Fruit fly (Drosophila melanogaster) whole organism, embryonic: ENCODE measurements around the gene CG31445.
A peak's percentile ranks its signal among the peaks of the same experiment; 100 is the strongest.

ENCODE experiments used
- B-H2 ChIP-seq: fragments of 200-800 bp; sonication (Bioruptor generic); optimal IDR thresholded peaks from 2 replicates; lab custom pipeline; 2018; ENCODE audit warnings: missing biosample characterization, mild to moderate bottlenecking, missing genetic modification characterization
- C15 ChIP-seq: fragments of 200-800 bp; sonication (Bioruptor generic); IDR thresholded peaks from 3 replicates; pipeline ENCODE4 v1.3.6; 2022; ENCODE audit warnings: missing biosample characterization, missing genetic modification characterization
- CG10274 ChIP-seq: fragments of 200-800 bp; sonication (Bioruptor generic); optimal IDR thresholded peaks from 3 replicates; lab custom pipeline; 2017; ENCODE audit warnings: missing biosample characterization, mild to moderate bottlenecking, missing genetic modification characterization
- CG10431 ChIP-seq: fragments of 200-800 bp; sonication (Bioruptor generic); optimal IDR thresholded peaks from 3 replicates; lab custom pipeline; 2018; ENCODE audit warnings: missing biosample characterization, mild to moderate bottlenecking, missing genetic modification characterization
- CG10959 ChIP-seq: fragments of 200-800 bp; sonication (Bioruptor generic); IDR thresholded peaks from 2 replicates; pipeline ENCODE4 v1.3.6; 2022; ENCODE audit warnings: missing biosample characterization, missing genetic modification characterization
- CG11093 ChIP-seq: fragments of 200-800 bp; sonication (Bioruptor generic); IDR thresholded peaks from 3 replicates; pipeline ENCODE4 v1.3.6; 2022; ENCODE audit warnings: missing biosample characterization, missing genetic modification characterization
- CG11398 ChIP-seq: fragments of 200-800 bp; sonication (Bioruptor generic); optimal IDR thresholded peaks from 2 replicates; lab custom pipeline; 2016; ENCODE audit warnings: missing biosample characterization, missing genetic modification characterization
- CG12299 ChIP-seq: fragments of 200-800 bp; sonication (Bioruptor generic); optimal IDR thresholded peaks from 2 replicates; lab custom pipeline; 2018; ENCODE audit warnings: missing biosample characterization, mild to moderate bottlenecking, missing genetic modification characterization
- CG12659 ChIP-seq: fragments of 200-800 bp; sonication (Bioruptor generic); optimal IDR thresholded peaks from 3 replicates; lab custom pipeline; 2017; ENCODE audit warnings: mild to moderate bottlenecking, missing biosample characterization, missing genetic modification reagents, missing genetic modification characterization
- CG12942 ChIP-seq: fragments of 200-800 bp; sonication (Bioruptor generic); optimal IDR thresholded peaks from 3 replicates; lab custom pipeline; 2016; ENCODE audit warnings: missing biosample characterization, missing genetic modification characterization
- CG13424 ChIP-seq: fragments of 200-800 bp; sonication (Bioruptor generic); optimal IDR thresholded peaks from 2 replicates; lab custom pipeline; 2019; ENCODE audit warnings: missing biosample characterization, mild to moderate bottlenecking, missing genetic modification characterization, moderate library complexity
- CG14441 ChIP-seq: fragments of 200-800 bp; sonication (Bioruptor generic); IDR thresholded peaks from 2 replicates; pipeline ENCODE4 v1.3.6; 2022; ENCODE audit warnings: missing biosample characterization, missing genetic modification characterization
- CG16779 ChIP-seq: fragments of 200-800 bp; sonication (Bioruptor generic); IDR thresholded peaks from 2 replicates; pipeline ENCODE4 v1.3.6; 2022; ENCODE audit warnings: missing biosample characterization, missing genetic modification characterization
- CG2116 ChIP-seq: fragments of 200-800 bp; sonication (Bioruptor generic); optimal IDR thresholded peaks from 3 replicates; lab custom pipeline; 2018; ENCODE audit warnings: missing biosample characterization, mild to moderate bottlenecking, missing genetic modification characterization
- CG32772 ChIP-seq: fragments of 200-800 bp; sonication (Bioruptor generic); IDR thresholded peaks from 2 replicates; pipeline ENCODE4 v1.3.6; 2022; ENCODE audit warnings: missing biosample characterization, missing genetic modification characterization
- CG4820 ChIP-seq: fragments of 200-800 bp; sonication (Bioruptor generic); optimal IDR thresholded peaks from 3 replicates; lab custom pipeline; 2016; ENCODE audit warnings: missing biosample characterization, missing genetic modification characterization
- CG7839 ChIP-seq: fragments of 200-800 bp; sonication (Bioruptor generic); optimal IDR thresholded peaks from 3 replicates; lab custom pipeline; 2018; ENCODE audit warnings: missing biosample characterization, mild to moderate bottlenecking, missing genetic modification characterization, moderate library complexity
- CG8281 ChIP-seq: fragments of 200-800 bp; sonication (Bioruptor generic); optimal IDR thresholded peaks from 2 replicates; lab custom pipeline; 2018; ENCODE audit warnings: missing biosample characterization, mild to moderate bottlenecking, missing genetic modification characterization, moderate library complexity
- CG8388 ChIP-seq: fragments of 200-800 bp; sonication (Bioruptor generic); optimal IDR thresholded peaks from 2 replicates; lab custom pipeline; 2019; ENCODE audit warnings: missing biosample characterization, mild to moderate bottlenecking, missing genetic modification characterization, moderate library complexity
- CG9215 ChIP-seq: fragments of 200-800 bp; sonication (Bioruptor generic); IDR thresholded peaks from 2 replicates; pipeline ENCODE4 v1.3.6; 2022; ENCODE audit warnings: missing biosample characterization, missing genetic modification characterization
- CG9609 ChIP-seq: fragments of 200-800 bp; sonication (Bioruptor generic); optimal IDR thresholded peaks from 3 replicates; lab custom pipeline; 2016; ENCODE audit warnings: missing biosample characterization, missing genetic modification characterization
- CG9797 ChIP-seq: fragments of 200-800 bp; sonication (Bioruptor generic); optimal IDR thresholded peaks from 3 replicates; lab custom pipeline; 2018; ENCODE audit warnings: missing biosample characterization, mild to moderate bottlenecking, missing genetic modification characterization
- CG9817 ChIP-seq: fragments of 200-800 bp; sonication (Bioruptor generic); optimal IDR thresholded peaks from 2 replicates; lab custom pipeline; 2018; ENCODE audit warnings: missing biosample characterization, mild to moderate bottlenecking, missing genetic modification characterization, moderate library complexity
- Camta ChIP-seq: fragments of 200-800 bp; sonication (Bioruptor generic); optimal IDR thresholded peaks from 2 replicates; lab custom pipeline; 2016; ENCODE audit warnings: missing biosample characterization, missing genetic modification characterization
- ERR ChIP-seq: fragments of 200-800 bp; sonication (Bioruptor generic); optimal IDR thresholded peaks from 2 replicates; lab custom pipeline; 2016; ENCODE audit warnings: missing biosample characterization, missing genetic modification characterization
- H15 ChIP-seq: fragments of 200-800 bp; sonication (Bioruptor generic); IDR thresholded peaks from 3 replicates; pipeline ENCODE4 v1.3.6; 2022; ENCODE audit warnings: missing biosample characterization, missing genetic modification characterization
- Hand ChIP-seq: fragments of 200-800 bp; sonication (Bioruptor generic); optimal IDR thresholded peaks from 2 replicates; lab custom pipeline; 2017; ENCODE audit warnings: mild to moderate bottlenecking, missing biosample characterization, missing genetic modification reagents, missing genetic modification characterization
- Hey ChIP-seq: fragments of 200-800 bp; sonication (Bioruptor generic); optimal IDR thresholded peaks from 3 replicates; lab custom pipeline; 2018; ENCODE audit warnings: missing biosample characterization, mild to moderate bottlenecking, missing genetic modification characterization
- Lim3 ChIP-seq: fragments of 200-800 bp; sonication (Bioruptor generic); IDR thresholded peaks from 2 replicates; pipeline ENCODE4 v1.3.6; 2022; ENCODE audit warnings: missing biosample characterization, missing genetic modification characterization
- Neu2 ChIP-seq: fragments of 200-800 bp; sonication (Bioruptor generic); optimal IDR thresholded peaks from 3 replicates; lab custom pipeline; 2016; ENCODE audit warnings: missing biosample characterization, missing genetic modification characterization, borderline replicate concordance
- Oaz ChIP-seq: fragments of 200-800 bp; sonication (Bioruptor generic); IDR thresholded peaks from 2 replicates; pipeline ENCODE4 v1.3.6; 2022; ENCODE audit warnings: missing biosample characterization, missing genetic modification characterization
- TFAM ChIP-seq: fragments of 200-800 bp; sonication (Bioruptor generic); optimal IDR thresholded peaks from 2 replicates; lab custom pipeline; 2017; ENCODE audit warnings: missing biosample characterization, missing genetic modification characterization, inconsistent platforms
- Xrp1 ChIP-seq: fragments of 200-800 bp; sonication (Bioruptor generic); IDR thresholded peaks from 2 replicates; pipeline ENCODE4 v1.3.6; 2022; ENCODE audit warnings: missing biosample characterization, missing genetic modification characterization
- abd-A ChIP-seq: fragments of 200-800 bp; sonication (Bioruptor generic); optimal IDR thresholded peaks from 3 replicates; lab custom pipeline; 2019; ENCODE audit warnings: missing biosample characterization, mild to moderate bottlenecking, missing genetic modification characterization, moderate library complexity
- ase ChIP-seq: fragments of 200-800 bp; sonication (Bioruptor generic); IDR thresholded peaks from 3 replicates; pipeline ENCODE4 v1.3.6; 2022; ENCODE audit warnings: missing biosample characterization, missing genetic modification characterization
- bcd ChIP-seq: fragments of 200-800 bp; sonication (Bioruptor generic); optimal IDR thresholded peaks from 2 replicates; lab custom pipeline; 2017; ENCODE audit warnings: missing biosample characterization, mild to moderate bottlenecking, missing genetic modification characterization
- chif ChIP-seq, 2 experiments: fragments of 200-800 bp; sonication (Bioruptor generic); optimal IDR thresholded peaks; 3 replicates each; lab custom pipeline; 2016; ENCODE audit warnings: missing biosample characterization in 2 of 2, missing genetic modification characterization in 2 of 2
- chn ChIP-seq: fragments of 200-800 bp; sonication (Bioruptor generic); optimal IDR thresholded peaks from 2 replicates; lab custom pipeline; 2016; ENCODE audit warnings: missing biosample characterization, missing genetic modification characterization
- croc ChIP-seq: fragments of 200-800 bp; sonication (Bioruptor generic); conservative IDR thresholded peaks from 3 replicates; pipeline ENCODE4 v1.3.6; 2022; ENCODE audit warnings: missing biosample characterization, missing genetic modification characterization
- dati ChIP-seq: fragments of 200-800 bp; sonication (Bioruptor generic); IDR thresholded peaks from 2 replicates; pipeline ENCODE4 v1.3.6; 2022; ENCODE audit warnings: missing biosample characterization, missing genetic modification characterization
- fd96Cb ChIP-seq: fragments of 200-800 bp; sonication (Bioruptor generic); optimal IDR thresholded peaks from 2 replicates; lab custom pipeline; 2018; ENCODE audit warnings: missing biosample characterization, mild to moderate bottlenecking, missing genetic modification characterization, moderate library complexity
- gfzf ChIP-seq: fragments of 200-800 bp; sonication (Bioruptor generic); optimal IDR thresholded peaks from 2 replicates; lab custom pipeline; 2016; ENCODE audit warnings: missing biosample characterization, mild to moderate bottlenecking, missing genetic modification characterization, moderate library complexity
- hbn ChIP-seq: fragments of 200-800 bp; sonication (Bioruptor generic); IDR thresholded peaks from 2 replicates; pipeline ENCODE4 v1.3.6; 2022; ENCODE audit warnings: missing biosample characterization, missing genetic modification characterization; ENCODE audit not compliant: partially characterized antibody
- hth ChIP-seq: fragments of >200 bp; optimal IDR thresholded peaks from 2 replicates; lab custom pipeline; 2017; ENCODE audit warnings: inconsistent platforms
- kni ChIP-seq: fragments of 200-800 bp; sonication (Bioruptor generic); optimal IDR thresholded peaks from 3 replicates; lab custom pipeline; 2017; ENCODE audit warnings: mild to moderate bottlenecking, missing biosample characterization, missing genetic modification reagents, missing genetic modification characterization
- phol ChIP-seq: fragments of 200-800 bp; sonication (Bioruptor generic); optimal IDR thresholded peaks from 3 replicates; lab custom pipeline; 2018; ENCODE audit warnings: missing biosample characterization, mild to moderate bottlenecking, missing genetic modification characterization, moderate library complexity
- tin ChIP-seq: fragments of 200-800 bp; sonication (Bioruptor generic); optimal IDR thresholded peaks from 3 replicates; lab custom pipeline; 2016; ENCODE audit warnings: missing biosample characterization, missing genetic modification characterization
- tll ChIP-seq, 2 experiments: fragments of 200-800 bp in 1 of 2; fragments of >200 bp in 1 of 2; sonication (Bioruptor generic) in 1 of 2; optimal IDR thresholded peaks; 2 replicates each; lab custom pipeline; 2017 to 2019; ENCODE audit warnings: missing biosample characterization in 2 of 2, missing genetic modification characterization in 2 of 2, mild to moderate bottlenecking in 1 of 2, moderate library complexity in 1 of 2

The CG31445 gene

DNA sequence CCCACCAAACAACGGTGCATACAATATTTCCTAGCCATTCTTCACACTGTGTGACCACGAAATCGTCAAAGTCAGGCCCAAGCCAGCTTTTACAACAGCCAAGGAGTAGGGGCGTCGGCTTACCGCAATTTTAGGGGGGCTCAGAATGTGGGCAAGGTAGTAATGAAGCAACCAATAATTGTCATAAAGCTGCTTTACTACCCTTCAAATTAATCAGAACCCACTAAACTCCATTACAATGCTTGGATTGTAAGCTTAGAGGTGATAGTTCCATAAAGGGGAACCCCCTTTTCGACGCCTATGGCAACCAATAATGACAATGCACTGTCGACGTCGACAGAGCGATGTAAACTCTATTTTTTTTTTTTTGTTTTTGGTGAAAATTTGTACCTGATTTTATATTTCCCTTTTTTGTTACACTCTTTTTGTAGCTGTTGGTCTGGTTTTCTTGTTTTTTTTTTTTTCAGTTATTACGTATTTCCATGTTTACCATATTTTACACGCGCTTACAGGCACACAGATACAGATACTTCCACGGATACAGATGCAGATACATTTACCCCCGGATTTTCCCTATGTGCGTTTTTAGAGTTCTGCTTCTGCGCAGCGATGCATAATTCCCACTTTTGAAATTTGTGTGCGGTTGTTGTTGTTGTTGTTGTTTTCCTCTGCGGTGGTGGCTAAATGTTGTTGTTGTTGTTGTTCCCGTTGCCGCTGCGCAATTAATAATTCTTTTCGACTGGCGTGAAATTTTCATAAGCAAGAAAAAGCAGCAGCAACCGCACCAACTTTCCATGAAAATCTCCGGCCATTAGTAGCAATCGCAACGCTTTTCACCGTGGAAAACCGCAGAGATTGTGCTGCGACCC is 39.8 kb downstream of the CG31445 start (continued):
- TF ChIP-seq ase (GFP tag; lab: Robert Waterston, UW) (peak; percentile 73; the same call in 2 of the 3 replicates), Camta (GFP tag; lab: Kevin White, UChicago) (peak; percentile 69), tin (GFP tag; lab: Kevin White, UChicago) (peak; percentile 80), CG14441 (GFP tag; lab: Robert Waterston, UW) (peak; percentile 69), CG32772 (GFP tag; lab: Robert Waterston, UW) (peak; percentile 71), CG10274 (GFP tag; lab: Kevin White, UChicago) (peak; percentile 13), phol (tag; lab: Kevin White, UChicago) (peak; percentile 87), Neu2 (GFP tag; lab: Kevin White, UChicago) (no peak), CG12659 (GFP tag; lab: Kevin White, UChicago) (peak; percentile 63), CG8281 (peak; percentile 58), CG10431 (GFP tag; lab: Kevin White, UChicago) (peak; percentile 29), CG9817 (peak; percentile 53), H15 (peak; percentile 70), CG4820 (GFP tag; lab: Kevin White, UChicago) (peak; percentile 83), CG9797 (GFP tag; lab: Kevin White, UChicago) (no peak), TFAM (GFP tag; lab: Kevin White, UChicago) (peak; percentile 46), CG9609 (peak; percentile 72), CG12299 (tag; lab: Kevin White, UChicago) (peak; percentile 59), Hey (no peak), CG12942 (GFP tag; lab: Kevin White, UChicago) (peak; percentile 75), abd-A (no peak), CG9215 (GFP tag; lab: Robert Waterston, UW) (peak; percentile 9; the same call in 1 of the 2 replicates), bcd (GFP tag; lab: Kevin White, UChicago) (peak; percentile 74), hth (no peak), ERR (GFP tag; lab: Kevin White, UChicago) (peak; percentile 25), CG11093 (GFP tag; lab: Robert Waterston, UW) (peak; percentile 79), CG2116 (GFP tag; lab: Kevin White, UChicago) (peak; percentile 29), chn (GFP tag; lab: Kevin White, UChicago) (peak; percentile 73), B-H2 (no peak), Oaz (GFP tag; lab: Robert Waterston, UW) (peak; percentile 27; the same call in 1 of the 2 replicates), CG7839 (tag; lab: Kevin White, UChicago) (peak; percentile 81), kni (GFP tag; lab: Kevin White, UChicago) (peak; percentile 15), hbn (GFP tag; lab: Robert Waterston, UW) (no peak), CG11398 (peak; percentile 75), CG10959 (GFP tag; lab: Robert Waterston, UW) (peak; percentile 66), C15 (no peak), gfzf (GFP tag; lab: Kevin White, UChicago) (no peak), fd96Cb (tag; lab: Kevin White, UChicago) (peak; percentile 88), Hand (no peak), croc (GFP tag; lab: Robert Waterston, UW) (peak; percentile 78), chif (GFP tag; optimal IDR thresholded peaks at IDR 0.05; lab: Kevin White, UChicago) (peak; percentile 52 to 76), Xrp1 (GFP tag; lab: Robert Waterston, UW) (peak; percentile 89), CG8388 (GFP tag; lab: Kevin White, UChicago) (peak; percentile 79), CG13424 (tag; lab: Kevin White, UChicago) (peak; percentile 86), Lim3 (GFP tag; lab: Robert Waterston, UW) (peak; percentile 19; the same call in 1 of the 2 replicates), CG16779 (GFP tag; lab: Robert Waterston, UW) (0 out of 2 replicates have a peak, but pooled peaks have one; percentile 46), dati (GFP tag; lab: Robert Waterston, UW) (peak; percentile 43; the same call in 1 of the 2 replicates), tll (GFP tag; optimal IDR thresholded peaks at IDR 0.05; lab: Kevin White, UChicago) (no peak)
